Worm (Caenorhabditis elegans) whole organism, L4 larva: ENCODE data around the gene F40F9.10.

Experiments used
- D1046.2 ChIP-seq: fragments of 200-800 bp; sonication (Bioruptor generic); IDR thresholded peaks from 2 replicates; pipeline ENCODE4 v1.3.6; 2022; ENCODE audit warnings: missing genetic modification characterization, missing compliant biosample characterization
- F10B5.3 ChIP-seq: sonication (generic microtip); optimal IDR thresholded peaks from 2 replicates; lab custom pipeline; 2016; ENCODE audit warnings: mild to moderate bottlenecking, missing genetic modification characterization, missing compliant biosample characterization
- F26F4.8 ChIP-seq: fragments of 200-800 bp; sonication (Bioruptor generic); conservative IDR thresholded peaks from 2 replicates; pipeline ENCODE4 v1.3.6; 2022; ENCODE audit warnings: missing genetic modification characterization, missing compliant biosample characterization
- R02D3.7 ChIP-seq: fragments of 150-350 bp; sonication (generic microtip); optimal IDR thresholded peaks from 3 replicates; lab custom pipeline; 2014; ENCODE audit warnings: missing biosample characterization, missing genetic modification characterization
- Y48G9A.11 ChIP-seq: fragments of 200-800 bp; sonication (Bioruptor generic); IDR thresholded peaks from 2 replicates; pipeline ENCODE4 v1.3.6; 2022; ENCODE audit warnings: missing genetic modification reagents, missing genetic modification characterization, missing compliant biosample characterization
- Y5F2A.4 ChIP-seq: fragments of 200-800 bp; sonication (Bioruptor generic); optimal IDR thresholded peaks from 2 replicates; lab custom pipeline; 2018; ENCODE audit warnings: mild to moderate bottlenecking, missing genetic modification characterization, missing compliant biosample characterization
- ZK337.2 ChIP-seq: fragments of 200-800 bp; sonication (Bioruptor generic); IDR thresholded peaks from 2 replicates; pipeline ENCODE4 v1.3.6; 2022; ENCODE audit warnings: missing genetic modification reagents, missing genetic modification characterization, missing compliant biosample characterization
- aly-2 ChIP-seq: sonication (generic microtip); optimal IDR thresholded peaks from 2 replicates; lab custom pipeline; 2018; ENCODE audit warnings: missing biosample characterization, missing genetic modification characterization
- ama-1 ChIP-seq: fragments of 150-350 bp; optimal IDR thresholded peaks from 2 replicates; lab custom pipeline; 2014; ENCODE audit warnings: inconsistent platforms, mixed read lengths
- arid-1 ChIP-seq: fragments of 200-800 bp; sonication (Bioruptor generic); conservative IDR thresholded peaks from 2 replicates; pipeline ENCODE4 v1.3.6; 2022; ENCODE audit warnings: missing genetic modification reagents, missing genetic modification characterization, missing compliant biosample characterization
- attf-4 ChIP-seq: sonication (generic microtip); optimal IDR thresholded peaks from 3 replicates; lab custom pipeline; 2017; ENCODE audit warnings: missing biosample characterization, missing genetic modification characterization
- ceh-44 ChIP-seq: fragments of 200-800 bp; sonication (Bioruptor generic); IDR thresholded peaks from 2 replicates; pipeline ENCODE4 v1.3.6; 2022; ENCODE audit warnings: missing genetic modification reagents, missing genetic modification characterization, missing compliant biosample characterization
- cey-2 ChIP-seq: sonication (generic microtip); optimal IDR thresholded peaks from 3 replicates; lab custom pipeline; 2017; ENCODE audit warnings: missing genetic modification characterization, mild to moderate bottlenecking, missing compliant biosample characterization, antibody characterized with exemption, borderline replicate concordance; ENCODE audit not compliant: insufficient read depth
- ctbp-1 ChIP-seq: fragments of 200-800 bp; sonication (Bioruptor generic); IDR thresholded peaks from 2 replicates; pipeline ENCODE4 v1.3.6; 2022; ENCODE audit warnings: missing genetic modification reagents, missing genetic modification characterization, missing compliant biosample characterization
- daf-16 ChIP-seq, 3 experiments: sonication (generic microtip); optimal IDR thresholded peaks; 2 replicates each; lab custom pipeline; 2016 to 2017; ENCODE audit warnings: missing genetic modification characterization in 3 of 3, missing genetic modification reagents in 3 of 3, mild to moderate bottlenecking in 2 of 3, missing compliant biosample characterization in 2 of 3, missing biosample characterization in 1 of 3, moderate library complexity in 1 of 3
- daf-19 ChIP-seq: fragments of 200-800 bp; sonication (Bioruptor generic); conservative IDR thresholded peaks from 2 replicates; pipeline ENCODE4 v1.3.6; 2022; ENCODE audit warnings: missing genetic modification characterization, missing compliant biosample characterization
- daf-8 ChIP-seq: fragments of 200-800 bp; sonication (Bioruptor generic); IDR thresholded peaks from 2 replicates; pipeline ENCODE4 v1.3.6; 2022; ENCODE audit warnings: missing genetic modification characterization, missing compliant biosample characterization
- dmd-6 ChIP-seq: fragments of 200-800 bp; sonication (Bioruptor generic); IDR thresholded peaks from 2 replicates; pipeline ENCODE4 v1.3.6; 2022; ENCODE audit warnings: missing genetic modification reagents, missing genetic modification characterization, missing compliant biosample characterization
- dmd-9 ChIP-seq: fragments of 200-800 bp; sonication (Bioruptor generic); IDR thresholded peaks from 2 replicates; pipeline ENCODE4 v1.3.6; 2022; ENCODE audit warnings: missing genetic modification reagents, missing genetic modification characterization, missing compliant biosample characterization
- duxl-1 ChIP-seq: sonication (generic microtip); optimal IDR thresholded peaks from 2 replicates; lab custom pipeline; 2016; ENCODE audit warnings: mild to moderate bottlenecking, missing genetic modification characterization, moderate library complexity, missing compliant biosample characterization; ENCODE audit not compliant: poor library complexity
- dve-1 ChIP-seq: sonication (generic microtip); optimal IDR thresholded peaks from 2 replicates; lab custom pipeline; 2017; ENCODE audit warnings: antibody characterized with exemption, mild to moderate bottlenecking, missing genetic modification characterization, missing compliant biosample characterization; ENCODE audit not compliant: insufficient read depth
- fkh-10 ChIP-seq: fragments of 150-350 bp; optimal IDR thresholded peaks from 2 replicates; lab custom pipeline; 2014; ENCODE audit warnings: missing biosample characterization, missing genetic modification reagents, missing genetic modification characterization
- fos-1 ChIP-seq: fragments of 150-350 bp; optimal IDR thresholded peaks from 2 replicates; lab custom pipeline; 2014; ENCODE audit warnings: missing biosample characterization, missing genetic modification characterization
- gei-8 ChIP-seq: fragments of 200-800 bp; sonication (Bioruptor generic); optimal IDR thresholded peaks from 2 replicates; lab custom pipeline; 2018; ENCODE audit warnings: mild to moderate bottlenecking, missing genetic modification characterization, missing compliant biosample characterization
- hif-1 ChIP-seq, 2 experiments: sonication (generic microtip); optimal IDR thresholded peaks; 2 replicates each; lab custom pipeline; 2016 to 2017; ENCODE audit warnings: missing compliant biosample characterization in 2 of 2, missing genetic modification characterization in 2 of 2, missing genetic modification reagents in 2 of 2, missing genotype in 2 of 2, mild to moderate bottlenecking in 1 of 2
- hlh-11 ChIP-seq: fragments of 200-800 bp; sonication (Bioruptor generic); optimal IDR thresholded peaks from 2 replicates; lab custom pipeline; 2018; ENCODE audit warnings: mild to moderate bottlenecking, missing genetic modification characterization, missing compliant biosample characterization
- hmg-1.1 ChIP-seq: fragments of 200-800 bp; sonication (Bioruptor generic); IDR thresholded peaks from 2 replicates; pipeline ENCODE4 v1.3.6; 2022; ENCODE audit warnings: missing genetic modification reagents, missing genetic modification characterization, missing compliant biosample characterization
- lin-1 ChIP-seq: fragments of 200-800 bp; sonication (Bioruptor generic); IDR thresholded peaks from 2 replicates; pipeline ENCODE4 v1.3.6; 2022; ENCODE audit warnings: missing genetic modification reagents, missing genetic modification characterization, missing compliant biosample characterization
- lin-13 ChIP-seq: fragments of 150-350 bp; optimal IDR thresholded peaks from 2 replicates; lab custom pipeline; 2014; ENCODE audit warnings: missing biosample characterization, missing genetic modification reagents, missing genetic modification characterization
- lin-29 ChIP-seq: fragments of 200-800 bp; sonication (Bioruptor generic); IDR thresholded peaks from 2 replicates; pipeline ENCODE4 v1.3.6; 2022; ENCODE audit warnings: missing genetic modification reagents, missing genetic modification characterization, missing compliant biosample characterization
- lir-3 ChIP-seq: sonication (generic microtip); optimal IDR thresholded peaks from 2 replicates; lab custom pipeline; 2016; ENCODE audit warnings: mild to moderate bottlenecking, missing genetic modification characterization, missing compliant biosample characterization
- lsy-2 ChIP-seq, 2 experiments: fragments of 150-350 bp in 1 of 2; sonication (generic microtip) in 1 of 2; optimal IDR thresholded peaks; 2 replicates each; lab custom pipeline; 2014 to 2017; ENCODE audit warnings: missing biosample characterization in 2 of 2, missing genetic modification characterization in 2 of 2
- madf-5 ChIP-seq, 2 experiments: fragments of 200-800 bp; sonication (Bioruptor generic); IDR thresholded peaks; 2 replicates each; pipeline ENCODE4 v1.3.6; 2022; ENCODE audit warnings: missing compliant biosample characterization in 2 of 2, missing genetic modification characterization in 2 of 2
- mdl-1 ChIP-seq, 2 experiments: fragments of 150-350 bp in 1 of 2; sonication (generic microtip) in 1 of 2; optimal IDR thresholded peaks; 2 replicates each; lab custom pipeline; 2014 to 2017; ENCODE audit warnings: missing biosample characterization in 2 of 2, missing genetic modification characterization in 2 of 2
- mep-1 ChIP-seq: fragments of 150-350 bp; sonication (generic microtip); optimal IDR thresholded peaks from 3 replicates; lab custom pipeline; 2014; ENCODE audit warnings: missing biosample characterization, missing genetic modification characterization
- nhr-102 ChIP-seq: sonication (generic microtip); optimal IDR thresholded peaks from 2 replicates; lab custom pipeline; 2016; ENCODE audit warnings: mild to moderate bottlenecking, missing genetic modification characterization, moderate library complexity, missing compliant biosample characterization
- nhr-25 ChIP-seq: sonication (generic microtip); optimal IDR thresholded peaks from 2 replicates; lab custom pipeline; 2017; ENCODE audit warnings: missing genetic modification characterization, mild to moderate bottlenecking, missing compliant biosample characterization, antibody characterized with exemption, moderate library complexity, borderline replicate concordance; ENCODE audit not compliant: insufficient read depth
- nhr-28 ChIP-seq: fragments of 150-350 bp; optimal IDR thresholded peaks from 2 replicates; lab custom pipeline; 2014; ENCODE audit warnings: missing biosample characterization, missing genetic modification characterization
- nhr-42 ChIP-seq: fragments of 200-800 bp; sonication (Bioruptor generic); IDR thresholded peaks from 2 replicates; pipeline ENCODE4 v1.3.6; 2022; ENCODE audit warnings: missing genetic modification characterization, missing compliant biosample characterization
- nhr-6 ChIP-seq: fragments of 150-350 bp; optimal IDR thresholded peaks from 2 replicates; lab custom pipeline; 2014; ENCODE audit warnings: missing biosample characterization, missing genetic modification characterization
- nhr-76 ChIP-seq: fragments of 150-350 bp; optimal IDR thresholded peaks from 2 replicates; lab custom pipeline; 2014; ENCODE audit warnings: missing biosample characterization, missing genetic modification characterization
- nhr-77 ChIP-seq: fragments of 150-350 bp; optimal IDR thresholded peaks from 2 replicates; lab custom pipeline; 2014; ENCODE audit warnings: missing biosample characterization, missing genetic modification characterization
- pqm-1 ChIP-seq: sonication (generic microtip); optimal IDR thresholded peaks from 2 replicates; lab custom pipeline; 2017; ENCODE audit warnings: missing biosample characterization, missing genetic modification characterization
- rbr-2 ChIP-seq: sonication (generic microtip); optimal IDR thresholded peaks from 2 replicates; lab custom pipeline; 2016; ENCODE audit warnings: missing genotype, missing genetic modification characterization, missing compliant biosample characterization
- saeg-2 ChIP-seq: fragments of 200-800 bp; sonication (Bioruptor generic); IDR thresholded peaks from 2 replicates; pipeline ENCODE4 v1.3.6; 2022; ENCODE audit warnings: missing genetic modification reagents, missing genetic modification characterization, missing compliant biosample characterization
- skn-1 ChIP-seq: fragments of 150-350 bp; optimal IDR thresholded peaks from 2 replicates; lab custom pipeline; 2014; ENCODE audit warnings: missing biosample characterization, missing genetic modification characterization
- snpc-1.2 ChIP-seq: fragments of 200-800 bp; sonication (Bioruptor generic); IDR thresholded peaks from 2 replicates; pipeline ENCODE4 v1.3.6; 2022; ENCODE audit warnings: missing genetic modification reagents, missing genetic modification characterization, missing compliant biosample characterization
- snpc-4 ChIP-seq: fragments of 150-350 bp; optimal IDR thresholded peaks from 2 replicates; lab custom pipeline; 2014; ENCODE audit warnings: missing biosample characterization, missing genetic modification characterization
- unc-39 ChIP-seq: sonication (generic microtip); optimal IDR thresholded peaks from 2 replicates; lab custom pipeline; 2017; ENCODE audit warnings: missing biosample characterization, missing genetic modification characterization
- unc-62 ChIP-seq, 3 experiments: fragments of 150-350 bp in 1 of 3; sonication (generic microtip); optimal IDR thresholded peaks in 2 of 3; peaks in 1 of 3; 1 replicate in 1 of 3; 2 replicates in 2 of 3; lab custom pipeline; 2014 to 2017; ENCODE audit warnings: missing biosample characterization in 3 of 3, missing genetic modification characterization in 3 of 3, missing genetic modification reagents in 3 of 3, missing genotype in 1 of 3

The F40F9.10 gene

DNA sequence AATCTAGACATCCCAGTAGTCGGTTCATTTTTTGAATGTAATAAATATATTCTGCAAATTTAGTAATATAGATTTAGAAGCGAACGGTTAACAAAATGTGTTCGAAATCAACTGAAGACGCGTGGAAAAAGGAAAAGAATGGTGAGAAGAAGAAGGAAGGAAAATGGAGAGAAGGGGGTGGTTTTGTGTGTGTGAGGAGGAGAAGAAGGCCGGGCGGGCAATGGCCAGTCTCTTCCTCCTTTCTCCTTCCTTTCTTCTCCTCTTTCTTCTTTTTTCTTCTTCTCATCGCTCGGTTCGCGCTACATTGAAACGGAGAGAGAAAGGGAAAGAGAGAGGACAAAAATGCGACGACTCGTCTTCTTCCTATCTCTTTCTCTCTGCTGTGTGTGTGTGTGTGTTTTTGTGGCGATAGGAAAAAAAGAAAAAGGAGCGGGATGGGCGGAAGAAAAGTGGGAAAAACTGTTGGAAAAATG is 21.3 kb downstream of the F40F9.10 start, which contains the start of gene ztf-9:
Gene ztf-9 (minus strand): TSS at position 51 of the 473 bp plus-strand sequence.
- no peak for TF ChIP-seq hif-1 (tag; optimal IDR thresholded peaks at IDR 0.05; lab: Kevin White, UChicago)
- peak; percentile 58; the same call in 1 of the 2 replicates for TF ChIP-seq ctbp-1
- no peak for TF ChIP-seq madf-5 (GFP tag; IDR thresholded peaks at IDR 0.05; lab: Robert Waterston, UW)
- no peak for TF ChIP-seq Y5F2A.4 (GFP tag; lab: Kevin White, UChicago)
- TF ChIP-seq dmd-9: no peak
- TF ChIP-seq skn-1: no peak
- no peak for TF ChIP-seq nhr-76 (tag; lab: Kevin White, UChicago)
- TF ChIP-seq fos-1: no peak
- TF ChIP-seq dmd-6 (GFP tag; lab: Robert Waterston, UW): peak; percentile 46; the same call in 1 of the 2 replicates
- no peak for TF ChIP-seq D1046.2 (GFP tag; lab: Robert Waterston, UW)
- TF ChIP-seq hlh-11 (tag; lab: Kevin White, UChicago): peak; percentile 77
- no peak for TF ChIP-seq daf-19
- no peak for TF ChIP-seq F26F4.8
- TF ChIP-seq unc-62 (GFP tag; optimal IDR thresholded peaks at IDR 0.05 in 1 of 2; lab: Kevin White, UChicago): peak in 1 of 2 experiments; percentile 92
- TF ChIP-seq unc-62 (tag; optimal IDR thresholded peaks at IDR 0.05; lab: Kevin White, UChicago): no peak
- TF ChIP-seq nhr-102 (tag; lab: Kevin White, UChicago): no peak
- no peak for TF ChIP-seq F10B5.3 (tag; lab: Kevin White, UChicago)
- TF ChIP-seq pqm-1 (tag; lab: Kevin White, UChicago): peak; percentile 11
- no peak for TF ChIP-seq snpc-4 (tag; lab: Kevin White, UChicago)
- TF ChIP-seq lir-3 (tag; lab: Kevin White, UChicago): no peak
- peak; percentile 13 for TF ChIP-seq fkh-10 (GFP tag; lab: Kevin White, UChicago)
- no peak for TF ChIP-seq ceh-44
- TF ChIP-seq arid-1 (GFP tag; lab: Robert Waterston, UW): no peak
- TF ChIP-seq ZK337.2 (GFP tag; lab: Robert Waterston, UW): no peak
- TF ChIP-seq nhr-42 (GFP tag; lab: Robert Waterston, UW): no peak
- TF ChIP-seq lin-29 (GFP tag; lab: Robert Waterston, UW): no peak
- peak; percentile 48 for TF ChIP-seq rbr-2 (tag; lab: Kevin White, UChicago)
- no peak for TF ChIP-seq lsy-2 (tag; optimal IDR thresholded peaks at IDR 0.05; lab: Kevin White, UChicago)
- TF ChIP-seq nhr-77 (tag; lab: Kevin White, UChicago): peak; percentile 64
- no peak for TF ChIP-seq lin-1 (GFP tag; lab: Robert Waterston, UW)
- TF ChIP-seq lin-13 (GFP tag; lab: Kevin White, UChicago): peak; percentile 44
- TF ChIP-seq dve-1: peak; percentile 50
- TF ChIP-seq attf-4 (tag; lab: Kevin White, UChicago): no peak
- no peak for TF ChIP-seq unc-39 (tag; lab: Kevin White, UChicago)
- no peak for TF ChIP-seq nhr-6 (tag; lab: Kevin White, UChicago)
- TF ChIP-seq saeg-2 (GFP tag; lab: Robert Waterston, UW): no peak
- peak; percentile 71 for TF ChIP-seq mep-1 (tag; lab: Kevin White, UChicago)
- no peak for TF ChIP-seq R02D3.7
- no peak for TF ChIP-seq aly-2 (tag; lab: Kevin White, UChicago)
- TF ChIP-seq nhr-28 (tag; lab: Kevin White, UChicago): peak; percentile 79
- TF ChIP-seq hmg-1.1: peak; percentile 83
- TF ChIP-seq Y48G9A.11: no peak
- TF ChIP-seq snpc-1.2 (GFP tag; lab: Robert Waterston, UW): no peak
- TF ChIP-seq mdl-1 (tag; optimal IDR thresholded peaks at IDR 0.05; lab: Kevin White, UChicago): peak in 1 of 2 experiments; percentile 34
- TF ChIP-seq daf-8 (GFP tag; lab: Robert Waterston, UW): no peak
- peak; percentile 8 for TF ChIP-seq nhr-25 (tag; lab: Kevin White, UChicago)
- no peak for TF ChIP-seq cey-2
- TF ChIP-seq daf-16 (GFP tag; optimal IDR thresholded peaks at IDR 0.05; lab: Kevin White, UChicago): peak in 1 of 2 experiments; percentile 8
- peak; percentile 10 for TF ChIP-seq daf-16 (tag; optimal IDR thresholded peaks at IDR 0.05; lab: Kevin White, UChicago)
- no peak for TF ChIP-seq ama-1 (lab: Kevin White, UChicago)
- no peak for TF ChIP-seq gei-8 (GFP tag; lab: Kevin White, UChicago)
- TF ChIP-seq duxl-1 (tag; lab: Kevin White, UChicago): no peak
